Fruit fly (Drosophila melanogaster): ENCODE measurements around the gene CG11815.

The CG11815 gene

dm6 chr3L:1964099-1964498 is 6.9 kb downstream of the CG11815 start, which contains the start of gene mv (continued):
- TF ChIP-seq PHDP (tag; optimal IDR thresholded peaks at IDR 0.05), result peak; percentile 8
- TF ChIP-seq Meics (GFP tag; optimal IDR thresholded peaks at IDR 0.05), result no peak
- no peak for TF ChIP-seq bab2 (GFP tag; optimal IDR thresholded peaks at IDR 0.05)
- no peak for TF ChIP-seq CG4730 (GFP tag; IDR thresholded peaks at IDR 0.05)
- TF ChIP-seq CG13624 (GFP tag; optimal IDR thresholded peaks at IDR 0.05), result no peak
- TF ChIP-seq sd (tag; optimal IDR thresholded peaks at IDR 0.05), result no peak
- peak; percentile 31; the same call in 1 of the 2 replicates for TF ChIP-seq amos (GFP tag; IDR thresholded peaks at IDR 0.05; ENCODE audit: partially characterized antibody)
- peak; percentile 42 for TF ChIP-seq CG17829 (tag; optimal IDR thresholded peaks at IDR 0.05)
- peak; percentile 40 for TF ChIP-seq Scr (GFP tag; IDR thresholded peaks at IDR 0.05; ENCODE audit: partially characterized antibody)
- no peak for TF ChIP-seq ash1 (GFP tag; optimal IDR thresholded peaks at IDR 0.05)
- no peak for TF ChIP-seq org-1 (GFP tag; optimal IDR thresholded peaks at IDR 0.05)
- no peak for TF ChIP-seq Tbp (GFP tag; optimal IDR thresholded peaks at IDR 0.05)
- peak in 1 of 3 experiments; percentile 61 for TF ChIP-seq Stat92E (GFP tag; optimal IDR thresholded peaks at IDR 0.05)
- no peak for TF ChIP-seq abd-A (tag; optimal IDR thresholded peaks at IDR 0.05)
- TF ChIP-seq nmo (GFP tag; optimal IDR thresholded peaks at IDR 0.05), result peak; percentile 25
- TF ChIP-seq Hmx (GFP tag; optimal IDR thresholded peaks at IDR 0.05), result no peak
- TF ChIP-seq MBD-R2 (GFP tag; IDR thresholded peaks at IDR 0.05), result peak; percentile 72
- no peak for TF ChIP-seq CG32532 (GFP tag; IDR thresholded peaks at IDR 0.05)
- no peak for TF ChIP-seq ham (GFP tag; IDR thresholded peaks at IDR 0.05)
- no peak for TF ChIP-seq Fer1 (GFP tag; optimal IDR thresholded peaks at IDR 0.05)
- peak; percentile 42 for TF ChIP-seq CG10267 (tag; optimal IDR thresholded peaks at IDR 0.05)
- TF ChIP-seq CG6272 (GFP tag; IDR thresholded peaks at IDR 0.05), result no peak
- no peak for TF ChIP-seq CG30431 (GFP tag; optimal IDR thresholded peaks at IDR 0.05)
- no peak for TF ChIP-seq CG3838 (GFP tag; optimal IDR thresholded peaks at IDR 0.05)
- peak; percentile 98 for TF ChIP-seq kah (GFP tag; optimal IDR thresholded peaks at IDR 0.05)
- peak; percentile 48 for TF ChIP-seq sens (GFP tag)
- TF ChIP-seq trh (GFP tag; optimal IDR thresholded peaks at IDR 0.05), result no peak
- TF ChIP-seq E2f1 (GFP tag; IDR thresholded peaks at IDR 0.05), result no peak
- TF ChIP-seq Dll (GFP tag; IDR thresholded peaks at IDR 0.05; ENCODE audit: partially characterized antibody), result peak; percentile 75
- no peak for TF ChIP-seq Sry-β (GFP tag; optimal IDR thresholded peaks at IDR 0.05)
- no peak for TF ChIP-seq kni (GFP tag; optimal IDR thresholded peaks at IDR 0.05)
- TF ChIP-seq CG6689 (GFP tag; IDR thresholded peaks at IDR 0.05), result no peak
- TF ChIP-seq CG11093 (GFP tag; IDR thresholded peaks at IDR 0.05), result no peak
- TF ChIP-seq lmd (GFP tag; IDR thresholded peaks at IDR 0.05), result no peak
- TF ChIP-seq corto (GFP tag; optimal IDR thresholded peaks at IDR 0.05), result no peak
- no peak for TF ChIP-seq cg (GFP tag; optimal IDR thresholded peaks at IDR 0.05)
- TF ChIP-seq sima (GFP tag; optimal IDR thresholded peaks at IDR 0.05), result no peak
- no peak for TF ChIP-seq wek (GFP tag; optimal IDR thresholded peaks at IDR 0.05)
- no peak for TF ChIP-seq Bdp1 (GFP tag; optimal IDR thresholded peaks at IDR 0.05)
- no peak for TF ChIP-seq nerfin-2 (GFP tag; IDR thresholded peaks at IDR 0.05; ENCODE audit: partially characterized antibody)
- TF ChIP-seq chinmo (GFP tag; IDR thresholded peaks at IDR 0.05; ENCODE audit: partially characterized antibody), result 0 out of 4 replicates have a peak, but pooled peaks have one; percentile 68
- no peak for TF ChIP-seq CG4707 (GFP tag; optimal IDR thresholded peaks at IDR 0.05)
- TF ChIP-seq nau (GFP tag; optimal IDR thresholded peaks at IDR 0.05), result no peak
- TF ChIP-seq CG12104 (GFP tag; optimal IDR thresholded peaks at IDR 0.05), result no peak
- no peak for TF ChIP-seq Ets65A (GFP tag)
- peak; percentile 23 for TF ChIP-seq YL-1 (GFP tag; optimal IDR thresholded peaks at IDR 0.05)
- no peak for TF ChIP-seq CG6791 (GFP tag; IDR thresholded peaks at IDR 0.05; ENCODE audit: partially characterized antibody)
- TF ChIP-seq CG18619 (GFP tag; optimal IDR thresholded peaks at IDR 0.05), result no peak
- TF ChIP-seq CG3995 (GFP tag; optimal IDR thresholded peaks at IDR 0.05), result no peak
- no peak for TF ChIP-seq CG6765 (GFP tag; optimal IDR thresholded peaks at IDR 0.05)
- TF ChIP-seq CG2712 (tag; optimal IDR thresholded peaks at IDR 0.05), result peak; percentile 31
